Worm (Caenorhabditis elegans) whole organism, L3 larva: Measurements from ENCODE around the gene twk-33.

Experiments used
- ama-1 ChIP-seq: fragments of 150-350 bp; optimal IDR thresholded peaks from 2 replicates; lab custom pipeline; 2018
- ceh-16 ChIP-seq: sonication (generic microtip); optimal IDR thresholded peaks from 2 replicates; lab custom pipeline; 2017; ENCODE audit warnings: missing biosample characterization, missing genetic modification characterization
- ceh-28 ChIP-seq: fragments of 150-350 bp; optimal IDR thresholded peaks from 2 replicates; lab custom pipeline; 2014; ENCODE audit warnings: missing biosample characterization, missing genetic modification reagents, missing genetic modification characterization
- daf-12 ChIP-seq: fragments of 150-350 bp; optimal IDR thresholded peaks from 2 replicates; lab custom pipeline; 2014; ENCODE audit warnings: missing biosample characterization, missing genetic modification reagents, missing genetic modification characterization
- mdl-1 ChIP-seq: fragments of 150-350 bp; optimal IDR thresholded peaks from 2 replicates; lab custom pipeline; 2014; ENCODE audit warnings: missing biosample characterization, missing genetic modification characterization
- mml-1 ChIP-seq: fragments of 150-350 bp; sonication (generic microtip); optimal IDR thresholded peaks from 3 replicates; lab custom pipeline; 2014; ENCODE audit warnings: missing biosample characterization, missing genetic modification characterization
- nhr-11 ChIP-seq: fragments of 150-350 bp; optimal IDR thresholded peaks from 2 replicates; lab custom pipeline; 2014; ENCODE audit warnings: missing biosample characterization, missing genetic modification characterization
- nhr-76 ChIP-seq: fragments of 150-350 bp; sonication (generic microtip); optimal IDR thresholded peaks from 5 replicates; lab custom pipeline; 2014; ENCODE audit warnings: missing biosample characterization, missing genetic modification characterization
- skn-1 ChIP-seq: fragments of 150-350 bp; optimal IDR thresholded peaks from 2 replicates; lab custom pipeline; 2014; ENCODE audit warnings: missing biosample characterization, missing genetic modification characterization
- snpc-4 ChIP-seq: fragments of 150-350 bp; optimal IDR thresholded peaks from 2 replicates; lab custom pipeline; 2014; ENCODE audit warnings: missing biosample characterization, missing genetic modification characterization
- unc-62 ChIP-seq: fragments of 150-350 bp; sonication (generic microtip); optimal IDR thresholded peaks from 4 replicates; lab custom pipeline; 2014; ENCODE audit warnings: missing biosample characterization, missing genetic modification reagents, missing genetic modification characterization
- zag-1 ChIP-seq: fragments of 150-350 bp; optimal IDR thresholded peaks from 2 replicates; lab custom pipeline; 2014; ENCODE audit warnings: missing biosample characterization, missing genetic modification characterization
- ztf-4 ChIP-seq: fragments of 150-350 bp; optimal IDR thresholded peaks from 2 replicates; lab custom pipeline; 2014; ENCODE audit warnings: missing biosample characterization, missing genetic modification characterization

- TF ChIP-seq mml-1 (tag; lab: Kevin White, UChicago) = no peak
- no peak for TF ChIP-seq zag-1 (tag; lab: Kevin White, UChicago)
- no peak for TF ChIP-seq ceh-16 (tag; lab: Kevin White, UChicago)
- no peak for TF ChIP-seq nhr-11 (tag; lab: Kevin White, UChicago)
- no peak for TF ChIP-seq daf-12 (tag; lab: Kevin White, UChicago)
- TF ChIP-seq snpc-4 (tag; lab: Kevin White, UChicago) = no peak
- no peak for TF ChIP-seq unc-62 (GFP tag; lab: Kevin White, UChicago)
- TF ChIP-seq skn-1 (tag; lab: Kevin White, UChicago) = no peak
- no peak for TF ChIP-seq nhr-76
- TF ChIP-seq ztf-4 (tag; lab: Kevin White, UChicago) = no peak
- TF ChIP-seq ama-1 (lab: Kevin White, UChicago) = no peak
- no peak for TF ChIP-seq mdl-1 (tag; lab: Kevin White, UChicago)
- TF ChIP-seq ceh-28 (tag; lab: Kevin White, UChicago) = no peak
Observed at ce11 chrV:17665906-17666305, 48.3 kb downstream of the twk-33 start, which contains the start of gene F59A1.11.
